Fruit fly (Drosophila melanogaster) whole organism, wandering third instar larva: ENCODE results near the gene CG18265.
A peak's percentile ranks its signal among the peaks of the same experiment; 100 is the strongest.

ENCODE experiments used
- Abd-B ChIP-seq: fragments of >200 bp; optimal IDR thresholded peaks from 2 replicates; lab custom pipeline; 2017; ENCODE audit warnings: missing biosample characterization, missing genetic modification characterization
- CG32264 ChIP-seq: fragments of 200-800 bp; sonication (Bioruptor generic); optimal IDR thresholded peaks from 2 replicates; lab custom pipeline; 2016; ENCODE audit warnings: missing biosample characterization, missing genetic modification characterization
- CG9705 ChIP-seq: fragments of 200-800 bp; sonication (Bioruptor generic); optimal IDR thresholded peaks from 2 replicates; lab custom pipeline; 2018; ENCODE audit warnings: missing biosample characterization, mild to moderate bottlenecking, missing genetic modification characterization
- CrebA ChIP-seq: fragments of 200-800 bp; sonication (Bioruptor generic); optimal IDR thresholded peaks from 2 replicates; lab custom pipeline; 2016; ENCODE audit warnings: missing biosample characterization, mild to moderate bottlenecking, missing genetic modification characterization, borderline replicate concordance
- Dfd ChIP-seq: fragments of >200 bp; optimal IDR thresholded peaks from 2 replicates; lab custom pipeline; 2017; ENCODE audit warnings: missing biosample characterization, missing genetic modification characterization
- Dif ChIP-seq: fragments of 200-275, 200-300 bp; sonication (Bioruptor generic); optimal IDR thresholded peaks from 2 replicates; lab custom pipeline; 2018; ENCODE audit warnings: missing biosample characterization, missing genetic modification characterization; ENCODE audit not compliant: partially characterized antibody
- GATAd ChIP-seq: sonication (Bioruptor generic); optimal IDR thresholded peaks from 2 replicates; lab custom pipeline; 2016; ENCODE audit warnings: missing biosample characterization, missing genetic modification characterization
- HLH106 ChIP-seq: fragments of 200-800 bp; optimal IDR thresholded peaks from 3 replicates; lab custom pipeline; 2019; ENCODE audit warnings: missing biosample characterization, mild to moderate bottlenecking, missing genetic modification characterization, moderate library complexity
- Hnf4 ChIP-seq: fragments of 200-800 bp; sonication (Bioruptor generic); optimal IDR thresholded peaks from 2 replicates; lab custom pipeline; 2016; ENCODE audit warnings: missing biosample characterization, mild to moderate bottlenecking, missing genetic modification characterization
- Hr78 ChIP-seq: fragments of >200 bp; optimal IDR thresholded peaks from 2 replicates; lab custom pipeline; 2017; ENCODE audit warnings: missing biosample characterization, missing genetic modification characterization
- Hr83 ChIP-seq: fragments of 200-300 bp; sonication (Bioruptor generic); optimal IDR thresholded peaks from 2 replicates; lab custom pipeline; 2016; ENCODE audit warnings: missing biosample characterization, mild to moderate bottlenecking, missing genetic modification characterization, moderate library complexity; ENCODE audit not compliant: poor library complexity, severe bottlenecking
- Jra ChIP-seq: sonication (Bioruptor generic); optimal IDR thresholded peaks from 2 replicates; lab custom pipeline; 2016; ENCODE audit warnings: missing biosample characterization, missing genetic modification characterization
- Mio ChIP-seq: sonication (Bioruptor generic); optimal IDR thresholded peaks from 2 replicates; lab custom pipeline; 2016; ENCODE audit warnings: missing biosample characterization, missing genetic modification characterization
- Myc ChIP-seq: fragments of >200 bp; optimal IDR thresholded peaks from 2 replicates; lab custom pipeline; 2017
- N ChIP-seq: fragments of >200 bp; optimal IDR thresholded peaks from 2 replicates; lab custom pipeline; 2018; ENCODE audit warnings: missing biosample characterization, missing external identifiers, missing genetic modification characterization
- OdsH ChIP-seq: fragments of 200-800 bp; sonication (Bioruptor generic); optimal IDR thresholded peaks from 2 replicates; lab custom pipeline; 2016; ENCODE audit warnings: missing biosample characterization, mild to moderate bottlenecking, missing genetic modification characterization
- Rel ChIP-seq, 2 experiments: fragments of 200-800 bp; sonication (Bioruptor generic) in 1 of 2; optimal IDR thresholded peaks; 2 replicates in 1 of 2; 3 replicates in 1 of 2; lab custom pipeline; 2016 to 2019; ENCODE audit warnings: mild to moderate bottlenecking in 2 of 2, missing biosample characterization in 2 of 2, missing genetic modification characterization in 2 of 2, moderate library complexity in 1 of 2
- Sp1 ChIP-seq: fragments of 200-800 bp; sonication (Bioruptor generic); optimal IDR thresholded peaks from 3 replicates; lab custom pipeline; 2019; ENCODE audit warnings: missing biosample characterization, mild to moderate bottlenecking, missing genetic modification characterization, moderate library complexity
- Vsx2 ChIP-seq: fragments of 200-300, 225-300 bp; sonication (Bioruptor generic); optimal IDR thresholded peaks from 2 replicates; lab custom pipeline; 2018; ENCODE audit warnings: missing biosample characterization, missing genetic modification characterization; ENCODE audit not compliant: partially characterized antibody
- br ChIP-seq: fragments of 200-800 bp; sonication (Bioruptor generic); optimal IDR thresholded peaks from 2 replicates; lab custom pipeline; 2016; ENCODE audit warnings: missing biosample characterization, missing genetic modification characterization
- brk ChIP-seq: fragments of 200-800 bp; sonication (Bioruptor generic); optimal IDR thresholded peaks from 2 replicates; lab custom pipeline; 2016; ENCODE audit warnings: missing biosample characterization, mild to moderate bottlenecking, missing genetic modification characterization
- dl ChIP-seq, 2 experiments: fragments of 175-275, 200-275 bp in 1 of 2; fragments of 200-275 bp in 1 of 2; sonication (Bioruptor generic); optimal IDR thresholded peaks; lab custom pipeline; 2018; ENCODE audit warnings: mild to moderate bottlenecking in 2 of 2, missing biosample characterization in 2 of 2, missing genetic modification characterization in 2 of 2, moderate library complexity in 2 of 2; ENCODE audit not compliant: partially characterized antibody in 2 of 2, insufficient read depth in 1 of 2
- dmrt93B ChIP-seq: fragments of 200-800 bp; sonication (Bioruptor generic); optimal IDR thresholded peaks from 2 replicates; lab custom pipeline; 2018; ENCODE audit warnings: missing biosample characterization, mild to moderate bottlenecking, missing genetic modification characterization
- dsf ChIP-seq: sonication (Bioruptor generic); optimal IDR thresholded peaks from 2 replicates; lab custom pipeline; 2016; ENCODE audit warnings: missing biosample characterization, missing genetic modification characterization, borderline replicate concordance
- ey ChIP-seq: fragments of 200-800 bp; sonication (Bioruptor generic); optimal IDR thresholded peaks from 2 replicates; lab custom pipeline; 2016; ENCODE audit warnings: missing biosample characterization, missing genetic modification characterization
- foxo ChIP-seq, 2 experiments: fragments of 200-800 bp; sonication (Bioruptor generic); optimal IDR thresholded peaks; 2 replicates in 1 of 2; 3 replicates in 1 of 2; lab custom pipeline; 2016 to 2017; ENCODE audit warnings: missing biosample characterization in 2 of 2, missing genetic modification characterization in 2 of 2
- fru ChIP-seq: fragments of 200-800 bp; sonication (Bioruptor generic); optimal IDR thresholded peaks from 3 replicates; lab custom pipeline; 2016; ENCODE audit warnings: missing biosample characterization, mild to moderate bottlenecking, missing genetic modification characterization
- h ChIP-seq: fragments of 200-800 bp; sonication (Bioruptor generic); optimal IDR thresholded peaks from 3 replicates; lab custom pipeline; 2016; ENCODE audit warnings: missing biosample characterization, mild to moderate bottlenecking, missing genetic modification characterization
- jim ChIP-seq: fragments of 175-275, 200-325 bp; sonication (Bioruptor generic); optimal IDR thresholded peaks from 2 replicates; lab custom pipeline; 2016; ENCODE audit warnings: missing biosample characterization, mild to moderate bottlenecking, missing genetic modification characterization
- lola ChIP-seq: fragments of >200 bp; optimal IDR thresholded peaks from 2 replicates; lab custom pipeline; 2017; ENCODE audit warnings: missing biosample characterization, missing genetic modification characterization
- pan ChIP-seq: fragments of >200 bp; optimal IDR thresholded peaks from 2 replicates; lab custom pipeline; 2017
- psq ChIP-seq: fragments of 200-800 bp; sonication (Bioruptor generic); optimal IDR thresholded peaks from 3 replicates; lab custom pipeline; 2017; ENCODE audit warnings: missing biosample characterization, mild to moderate bottlenecking, missing genetic modification characterization, moderate library complexity
- rgr ChIP-seq: fragments of 200-800 bp; sonication (Bioruptor generic); optimal IDR thresholded peaks from 3 replicates; lab custom pipeline; 2016; ENCODE audit warnings: missing biosample characterization, mild to moderate bottlenecking, missing genetic modification characterization
- sage ChIP-seq: fragments of 200-800 bp; sonication (Bioruptor generic); optimal IDR thresholded peaks from 2 replicates; lab custom pipeline; 2016; ENCODE audit warnings: missing biosample characterization, mild to moderate bottlenecking, missing genetic modification characterization
- sv ChIP-seq: fragments of 200-800 bp; sonication (Bioruptor generic); optimal IDR thresholded peaks from 3 replicates; lab custom pipeline; 2016; ENCODE audit warnings: missing biosample characterization, missing genetic modification characterization
- tai ChIP-seq: sonication (Bioruptor generic); optimal IDR thresholded peaks from 2 replicates; lab custom pipeline; 2016; ENCODE audit warnings: missing biosample characterization, missing genetic modification characterization
- usp ChIP-seq: fragments of >200 bp; optimal IDR thresholded peaks from 2 replicates; lab custom pipeline; 2017; ENCODE audit warnings: missing biosample characterization, missing genetic modification characterization
- woc ChIP-seq: sonication (Bioruptor generic); optimal IDR thresholded peaks from 2 replicates; lab custom pipeline; 2016; ENCODE audit warnings: missing biosample characterization, mild to moderate bottlenecking, missing genetic modification characterization

Gene CG18265

DNA sequence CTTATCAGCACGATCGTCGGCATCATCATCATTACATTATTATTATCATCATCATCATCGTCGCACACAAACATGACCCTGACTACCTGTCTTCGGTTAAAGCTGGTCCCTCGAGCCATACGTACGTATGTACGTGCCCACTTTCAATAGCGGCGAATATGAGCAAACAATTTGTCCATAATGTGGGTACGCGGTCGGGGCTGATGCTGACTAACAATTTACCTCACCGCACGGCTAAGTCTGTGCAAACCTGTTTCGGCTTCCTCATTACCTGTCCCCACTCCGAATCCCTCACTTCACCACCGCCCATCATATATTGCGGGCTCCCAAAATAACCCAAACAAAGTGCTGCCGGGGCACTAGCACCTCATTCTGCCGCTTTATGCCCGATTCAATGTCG is 8.8 kb upstream of the CG18265 start:
- TF ChIP-seq Vsx2 (no peak), dsf (GFP tag; lab: Kevin White, UChicago) (no peak), ey (GFP tag; lab: Kevin White, UChicago) (no peak), Hnf4 (GFP tag; lab: Kevin White, UChicago) (no peak), Dif (GFP tag; lab: Kevin White, UChicago) (peak; percentile 80), dl (GFP tag; optimal IDR thresholded peaks at IDR 0.05; lab: Kevin White, UChicago; ENCODE audit: insufficient read depth in 1 of 2, partially characterized antibody in 2 of 2) (peak in 1 of 2 experiments; percentile 44), Jra (GFP tag; lab: Kevin White, UChicago) (peak; percentile 48), Rel (GFP tag; optimal IDR thresholded peaks at IDR 0.05; lab: Kevin White, UChicago) (no peak), Rel (tag; optimal IDR thresholded peaks at IDR 0.05; lab: Kevin White, UChicago) (no peak), br (GFP tag; lab: Kevin White, UChicago) (peak; percentile 6), h (GFP tag; lab: Kevin White, UChicago) (peak; percentile 1), woc (GFP tag; lab: Kevin White, UChicago) (no peak)

DNA sequence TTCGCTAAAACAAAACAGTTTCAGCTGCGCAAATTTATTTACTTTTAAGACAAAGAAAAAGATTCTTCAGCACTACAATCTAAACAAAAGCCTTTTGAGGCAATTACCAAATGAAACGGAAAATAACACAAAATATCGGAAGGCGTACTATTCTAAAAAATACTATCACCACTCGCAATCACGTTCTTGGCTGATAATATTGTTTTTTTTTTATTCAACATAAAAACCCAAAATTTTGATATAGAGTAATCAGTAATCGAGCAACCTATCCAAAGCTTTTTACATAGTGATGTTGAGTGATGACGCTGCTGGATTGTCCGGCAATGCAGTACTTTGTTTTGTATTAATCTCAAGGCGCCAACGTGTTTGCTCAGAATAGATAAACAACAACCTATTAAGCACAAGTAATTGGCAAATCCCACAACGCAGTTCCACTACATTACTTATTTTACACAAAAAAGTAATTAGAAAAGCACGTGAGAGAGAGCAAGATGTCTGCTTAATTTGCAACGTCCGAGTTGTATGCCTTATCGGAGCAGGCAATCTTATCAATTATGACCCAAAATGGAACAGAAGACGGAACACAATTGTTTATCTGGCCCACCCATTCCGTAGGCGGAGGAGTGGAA is 8.1 kb upstream of the CG18265 start:
- TF ChIP-seq pan (lab: Kevin White, UChicago) (no peak), sv (no peak), fru (GFP tag; lab: Kevin White, UChicago) (peak; percentile 47), tai (GFP tag; lab: Kevin White, UChicago) (no peak), sage (GFP tag; lab: Kevin White, UChicago) (no peak), dmrt93B (GFP tag; lab: Kevin White, UChicago) (no peak), Myc (lab: Kevin White, UChicago) (no peak), dl (GFP tag; optimal IDR thresholded peaks at IDR 0.05; lab: Kevin White, UChicago; ENCODE audit: insufficient read depth in 1 of 2, partially characterized antibody in 2 of 2) (no peak), br (GFP tag; lab: Kevin White, UChicago) (peak; percentile 14), Hr78 (GFP tag; lab: Kevin White, UChicago) (no peak), Abd-B (no peak), jim (GFP tag; lab: Kevin White, UChicago) (no peak), CG9705 (no peak), psq (GFP tag; lab: Kevin White, UChicago) (no peak), ey (GFP tag; lab: Kevin White, UChicago) (peak; percentile 22), Rel (GFP tag; optimal IDR thresholded peaks at IDR 0.05; lab: Kevin White, UChicago) (no peak), Rel (tag; optimal IDR thresholded peaks at IDR 0.05; lab: Kevin White, UChicago) (no peak), Mio (GFP tag; lab: Kevin White, UChicago) (no peak), usp (GFP tag; lab: Kevin White, UChicago) (no peak), Hr83 (GFP tag; lab: Kevin White, UChicago) (no peak), CG32264 (GFP tag; lab: Kevin White, UChicago) (peak; percentile 21), brk (no peak), HLH106 (no peak), woc (GFP tag; lab: Kevin White, UChicago) (peak; percentile 20), OdsH (GFP tag; lab: Kevin White, UChicago) (no peak), rgr (GFP tag; lab: Kevin White, UChicago) (no peak), GATAd (GFP tag; lab: Kevin White, UChicago) (no peak), dsf (GFP tag; lab: Kevin White, UChicago) (no peak), Vsx2 (no peak), Jra (GFP tag; lab: Kevin White, UChicago) (no peak), N (GFP tag; lab: Kevin White, UChicago) (no peak), CrebA (GFP tag; lab: Kevin White, UChicago) (no peak), h (GFP tag; lab: Kevin White, UChicago) (peak; percentile 5), Hnf4 (GFP tag; lab: Kevin White, UChicago) (no peak), Sp1 (GFP tag; lab: Kevin White, UChicago) (no peak), Dfd (GFP tag; lab: Kevin White, UChicago) (no peak), Dif (GFP tag; lab: Kevin White, UChicago) (no peak), lola (no peak), foxo (GFP tag; optimal IDR thresholded peaks at IDR 0.05; lab: Kevin White, UChicago) (peak in 1 of 2 experiments; percentile 33)
